Fruit fly (Drosophila melanogaster) whole organism, embryonic: ENCODE results near the gene CG42449.

Source experiments
- Blimp-1 ChIP-seq: fragments of 200-800 bp; sonication (Bioruptor generic); optimal IDR thresholded peaks from 3 replicates; lab custom pipeline; 2018; ENCODE audit warnings: missing biosample characterization, missing genetic modification characterization, mild to moderate bottlenecking, moderate library complexity, missing genetic modification reagents
- BtbVII ChIP-seq: fragments of 200-800 bp; sonication (Bioruptor generic); optimal IDR thresholded peaks from 3 replicates; lab custom pipeline; 2017; ENCODE audit warnings: missing biosample characterization, mild to moderate bottlenecking, missing genetic modification characterization
- CG12155 ChIP-seq: fragments of 200-800 bp; sonication (Bioruptor generic); optimal IDR thresholded peaks from 3 replicates; lab custom pipeline; 2016; ENCODE audit warnings: missing biosample characterization, missing genetic modification characterization
- CG12236 ChIP-seq: fragments of 200-800 bp; sonication (Bioruptor generic); optimal IDR thresholded peaks from 2 replicates; lab custom pipeline; 2016; ENCODE audit warnings: missing biosample characterization, missing genetic modification characterization
- CG12744 ChIP-seq: fragments of 200-800 bp; sonication (Bioruptor generic); optimal IDR thresholded peaks from 2 replicates; lab custom pipeline; 2016; ENCODE audit warnings: missing biosample characterization, missing genetic modification characterization
- CG15479 ChIP-seq: fragments of 200-800 bp; sonication (Bioruptor generic); optimal IDR thresholded peaks from 3 replicates; lab custom pipeline; 2019; ENCODE audit warnings: missing biosample characterization, mild to moderate bottlenecking, missing genetic modification characterization, moderate library complexity
- CG3065 ChIP-seq: fragments of 200-800 bp; sonication (Bioruptor generic); optimal IDR thresholded peaks from 2 replicates; lab custom pipeline; 2016; ENCODE audit warnings: missing biosample characterization, missing genetic modification characterization
- CG31365 ChIP-seq: fragments of 200-800 bp; sonication (Bioruptor generic); optimal IDR thresholded peaks from 2 replicates; lab custom pipeline; 2018; ENCODE audit warnings: missing biosample characterization, mild to moderate bottlenecking, missing genetic modification characterization
- CG42726 ChIP-seq: fragments of 200-800 bp; sonication (Bioruptor generic); IDR thresholded peaks from 2 replicates; pipeline ENCODE4 v1.3.6; 2022; ENCODE audit warnings: missing biosample characterization, missing genetic modification characterization; ENCODE audit not compliant: partially characterized antibody
- CG4404 ChIP-seq: fragments of 200-800 bp; sonication (Bioruptor generic); IDR thresholded peaks from 2 replicates; pipeline ENCODE4 v1.3.6; 2022; ENCODE audit warnings: missing biosample characterization, missing genetic modification characterization
- CG4707 ChIP-seq: fragments of 200-800 bp; sonication (Bioruptor generic); optimal IDR thresholded peaks from 2 replicates; lab custom pipeline; 2018; ENCODE audit warnings: missing biosample characterization, mild to moderate bottlenecking, missing genetic modification characterization, moderate library complexity
- CG5245 ChIP-seq: fragments of 200-800 bp; sonication (Bioruptor generic); optimal IDR thresholded peaks from 3 replicates; lab custom pipeline; 2016; ENCODE audit warnings: missing biosample characterization, missing genetic modification characterization
- CG6654 ChIP-seq: fragments of 200-800 bp; sonication (Bioruptor generic); optimal IDR thresholded peaks from 2 replicates; lab custom pipeline; 2017; ENCODE audit warnings: missing biosample characterization, mild to moderate bottlenecking, missing genetic modification characterization
- CG6854 ChIP-seq: fragments of 200-800 bp; sonication (Bioruptor generic); optimal IDR thresholded peaks from 3 replicates; lab custom pipeline; 2017; ENCODE audit warnings: missing biosample characterization, mild to moderate bottlenecking, missing genetic modification characterization
- CG9797 ChIP-seq: fragments of 200-800 bp; sonication (Bioruptor generic); optimal IDR thresholded peaks from 3 replicates; lab custom pipeline; 2018; ENCODE audit warnings: missing biosample characterization, mild to moderate bottlenecking, missing genetic modification characterization
- Dll ChIP-seq: fragments of 200-800 bp; sonication (Bioruptor generic); IDR thresholded peaks from 4 replicates; pipeline ENCODE4 v1.3.6; 2022; ENCODE audit warnings: missing biosample characterization, missing genetic modification characterization; ENCODE audit not compliant: partially characterized antibody
- Gsc ChIP-seq: fragments of 200-800 bp; sonication (Bioruptor generic); IDR thresholded peaks from 2 replicates; pipeline ENCODE4 v1.3.6; 2022; ENCODE audit warnings: missing biosample characterization, missing genetic modification characterization
- Hand ChIP-seq: fragments of 200-800 bp; sonication (Bioruptor generic); optimal IDR thresholded peaks from 2 replicates; lab custom pipeline; 2017; ENCODE audit warnings: mild to moderate bottlenecking, missing biosample characterization, missing genetic modification reagents, missing genetic modification characterization
- Hey ChIP-seq: fragments of 200-800 bp; sonication (Bioruptor generic); optimal IDR thresholded peaks from 3 replicates; lab custom pipeline; 2018; ENCODE audit warnings: missing biosample characterization, mild to moderate bottlenecking, missing genetic modification characterization
- Lpt ChIP-seq: fragments of >200 bp; optimal IDR thresholded peaks from 2 replicates; lab custom pipeline; 2018; ENCODE audit warnings: missing biosample characterization, missing genetic modification characterization
- Rfx ChIP-seq: fragments of 200-800 bp; sonication (Bioruptor generic); IDR thresholded peaks from 2 replicates; pipeline ENCODE4 v1.3.6; 2022; ENCODE audit warnings: missing biosample characterization, missing genetic modification characterization
- ap ChIP-seq: fragments of 200-800 bp; sonication (Bioruptor generic); IDR thresholded peaks from 2 replicates; pipeline ENCODE4 v1.3.6; 2022; ENCODE audit warnings: missing biosample characterization, missing genetic modification characterization
- ara ChIP-seq: fragments of 200-800 bp; sonication (Bioruptor generic); IDR thresholded peaks from 2 replicates; pipeline ENCODE4 v1.3.6; 2022; ENCODE audit warnings: missing biosample characterization, missing genetic modification characterization
- br ChIP-seq: fragments of >200 bp; optimal IDR thresholded peaks from 2 replicates; lab custom pipeline; 2017
- caup ChIP-seq: fragments of 200-800 bp; sonication (Bioruptor generic); optimal IDR thresholded peaks from 3 replicates; lab custom pipeline; 2017; ENCODE audit warnings: missing biosample characterization, mild to moderate bottlenecking, missing genetic modification characterization, moderate library complexity; ENCODE audit not compliant: severe bottlenecking
- chinmo ChIP-seq: fragments of 200-800 bp; sonication (Bioruptor generic); IDR thresholded peaks from 4 replicates; pipeline ENCODE4 v1.3.6; 2022; ENCODE audit warnings: missing biosample characterization, missing genetic modification characterization; ENCODE audit not compliant: partially characterized antibody
- crol ChIP-seq: fragments of 200-800 bp; sonication (Bioruptor generic); IDR thresholded peaks from 2 replicates; pipeline ENCODE4 v1.3.6; 2022; ENCODE audit warnings: missing biosample characterization, missing genetic modification characterization
- dan ChIP-seq: fragments of 200-800 bp; sonication (Bioruptor generic); IDR thresholded peaks from 2 replicates; pipeline ENCODE4 v1.3.6; 2022; ENCODE audit warnings: missing biosample characterization, missing genetic modification characterization
- dmrt99B ChIP-seq: fragments of 200-800 bp; sonication (Bioruptor generic); optimal IDR thresholded peaks from 2 replicates; lab custom pipeline; 2018; ENCODE audit warnings: missing biosample characterization, mild to moderate bottlenecking, missing genetic modification characterization, moderate library complexity
- en ChIP-seq: fragments of 200-800 bp; sonication (Bioruptor generic); optimal IDR thresholded peaks from 2 replicates; lab custom pipeline; 2016; ENCODE audit warnings: missing biosample characterization, missing genetic modification characterization
- esg ChIP-seq: fragments of 200-800 bp; sonication (Bioruptor generic); conservative IDR thresholded peaks from 2 replicates; pipeline ENCODE4 v1.3.6; 2022; ENCODE audit warnings: missing biosample characterization, missing genetic modification characterization
- gcm ChIP-seq: fragments of 200-800 bp; sonication (Bioruptor generic); optimal IDR thresholded peaks from 2 replicates; lab custom pipeline; 2019; ENCODE audit warnings: missing biosample characterization, mild to moderate bottlenecking, missing genetic modification characterization, moderate library complexity
- gsb ChIP-seq: fragments of 200-800 bp; sonication (Bioruptor generic); IDR thresholded peaks from 2 replicates; pipeline ENCODE4 v1.3.6; 2022; ENCODE audit warnings: missing biosample characterization, missing genetic modification characterization
- lab ChIP-seq: fragments of 200-800 bp; sonication (Bioruptor generic); optimal IDR thresholded peaks from 3 replicates; lab custom pipeline; 2017; ENCODE audit warnings: missing biosample characterization, missing genetic modification characterization, mild to moderate bottlenecking, moderate library complexity, missing genetic modification reagents
- nerfin-2 ChIP-seq: fragments of 200-800 bp; sonication (Bioruptor generic); IDR thresholded peaks from 2 replicates; pipeline ENCODE4 v1.3.6; 2022; ENCODE audit warnings: missing biosample characterization, missing genetic modification characterization; ENCODE audit not compliant: partially characterized antibody
- nom ChIP-seq: fragments of 200-800 bp; sonication (Bioruptor generic); optimal IDR thresholded peaks from 2 replicates; lab custom pipeline; 2017; ENCODE audit warnings: missing biosample characterization, missing genetic modification characterization, mild to moderate bottlenecking, moderate library complexity, missing genetic modification reagents
- peb ChIP-seq: fragments of 200-800 bp; sonication (Bioruptor generic); IDR thresholded peaks from 2 replicates; pipeline ENCODE4 v1.3.6; 2022; ENCODE audit warnings: missing biosample characterization, missing genetic modification characterization
- ro ChIP-seq: fragments of 200-800 bp; sonication (Bioruptor generic); IDR thresholded peaks from 2 replicates; pipeline ENCODE4 v1.3.6; 2022; ENCODE audit warnings: missing biosample characterization, missing genetic modification characterization
- sens ChIP-seq: fragments of 200-800 bp; sonication (Bioruptor generic); peaks from one replicate; lab custom pipeline; 2016; ENCODE audit warnings: missing biosample characterization, missing genetic modification characterization
- slbo ChIP-seq: fragments of 200-800 bp; sonication (Bioruptor generic); IDR thresholded peaks from 2 replicates; pipeline ENCODE4 v1.3.6; 2022; ENCODE audit warnings: missing biosample characterization, missing genetic modification characterization
- so ChIP-seq: fragments of 200-800 bp; sonication (Bioruptor generic); IDR thresholded peaks from 3 replicates; pipeline ENCODE4 v1.3.6; 2022; ENCODE audit warnings: missing biosample characterization, missing genetic modification characterization
- stwl ChIP-seq: fragments of 200-800 bp; sonication (Bioruptor generic); optimal IDR thresholded peaks from 3 replicates; lab custom pipeline; 2018; ENCODE audit warnings: missing biosample characterization, mild to moderate bottlenecking, missing genetic modification characterization, moderate library complexity
- sug ChIP-seq: fragments of 200-800 bp; optimal IDR thresholded peaks from 2 replicates; lab custom pipeline; 2019; ENCODE audit warnings: missing biosample characterization, mild to moderate bottlenecking, missing genetic modification characterization, moderate library complexity
- tin ChIP-seq: fragments of 200-800 bp; sonication (Bioruptor generic); optimal IDR thresholded peaks from 3 replicates; lab custom pipeline; 2016; ENCODE audit warnings: missing biosample characterization, missing genetic modification characterization
- trem ChIP-seq: fragments of 200-800 bp; optimal IDR thresholded peaks from 3 replicates; lab custom pipeline; 2019; ENCODE audit warnings: missing biosample characterization, mild to moderate bottlenecking, missing genetic modification characterization, moderate library complexity
- twi ChIP-seq: fragments of 200-800 bp; optimal IDR thresholded peaks from 2 replicates; lab custom pipeline; 2019; ENCODE audit warnings: missing biosample characterization, mild to moderate bottlenecking, missing genetic modification characterization, moderate library complexity
- yki ChIP-seq: fragments of >200 bp; optimal IDR thresholded peaks from 3 replicates; lab custom pipeline; 2018
- z ChIP-seq: fragments of 200-800 bp; sonication (Bioruptor generic); IDR thresholded peaks from 3 replicates; pipeline ENCODE4 v1.3.6; 2022; ENCODE audit warnings: missing biosample characterization, missing genetic modification characterization
- zen ChIP-seq: fragments of 200-800 bp; sonication (Bioruptor generic); optimal IDR thresholded peaks from 3 replicates; lab custom pipeline; 2018; ENCODE audit warnings: missing biosample characterization, mild to moderate bottlenecking, missing genetic modification characterization, moderate library complexity

The CG42449 gene

dm6 chrX:5718476-5719012, 35.5 kb downstream of the CG42449 start (continued):
- TF ChIP-seq CG42726, result no peak
- no peak for TF ChIP-seq Lpt (GFP tag; lab: Kevin White, UChicago)
- no peak for TF ChIP-seq trem (tag; lab: Kevin White, UChicago)
- TF ChIP-seq CG15479 (GFP tag; lab: Kevin White, UChicago), result no peak
- TF ChIP-seq CG5245 (GFP tag; lab: Kevin White, UChicago), result peak; percentile 8
- TF ChIP-seq esg, result peak; percentile 37; the same call in 1 of the 2 replicates
- TF ChIP-seq dan, result no peak

- TF ChIP-seq Hand (GFP tag; lab: Kevin White, UChicago) (no peak), gcm (GFP tag; lab: Kevin White, UChicago) (no peak), z (GFP tag; lab: Robert Waterston, UW) (no peak), CG3065 (GFP tag; lab: Kevin White, UChicago) (no peak), CG4404 (GFP tag; lab: Robert Waterston, UW) (no peak), br (no peak), gsb (no peak), so (GFP tag; lab: Robert Waterston, UW) (no peak), tin (no peak), Dll (GFP tag; lab: Robert Waterston, UW) (no peak), nerfin-2 (GFP tag; lab: Robert Waterston, UW) (no peak), CG4707 (GFP tag; lab: Kevin White, UChicago) (no peak), CG12744 (GFP tag; lab: Kevin White, UChicago) (no peak), CG31365 (tag; lab: Kevin White, UChicago) (no peak), CG6654 (GFP tag; lab: Kevin White, UChicago) (no peak), yki (lab: Kevin White, UChicago) (no peak), caup (GFP tag; lab: Kevin White, UChicago) (no peak), Rfx (GFP tag; lab: Robert Waterston, UW) (no peak), slbo (GFP tag; lab: Robert Waterston, UW) (no peak), sens (GFP tag; lab: Kevin White, UChicago) (no peak)
- TF ChIP-seq, all 482 proteins: peak for 0
These were observed 40.5 kb downstream of the CG42449 start for dm6 chrX:5723577-5723976.

DNA sequence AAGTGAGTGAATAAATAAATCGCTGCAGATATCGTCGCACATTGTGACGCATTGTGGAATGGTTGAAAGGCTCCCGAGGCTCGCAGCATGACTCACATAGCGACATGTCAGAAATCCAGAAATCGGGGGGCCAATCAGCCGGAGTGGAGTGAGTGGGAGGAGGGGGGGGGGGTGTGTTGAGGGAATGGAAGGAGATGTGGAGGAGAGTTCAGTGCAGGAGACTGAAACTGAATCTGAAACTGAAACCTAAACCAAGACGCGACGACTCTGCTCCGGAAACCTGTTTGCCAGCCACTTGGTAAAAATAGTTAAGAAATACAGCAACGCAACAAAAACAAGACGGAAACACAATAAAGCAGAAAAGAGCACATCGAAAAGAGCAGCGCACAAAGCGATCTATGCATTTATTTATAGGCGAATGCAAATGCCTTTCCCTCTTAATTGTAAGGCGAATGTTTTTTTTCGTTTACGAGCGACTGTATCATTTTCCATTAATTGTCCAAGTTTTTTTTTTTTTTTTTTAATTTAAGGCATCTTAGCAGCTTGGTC, 41.2 kb downstream of the CG42449 start:
- no peak for TF ChIP-seq ro (GFP tag; lab: Robert Waterston, UW)
- TF ChIP-seq CG12236 (GFP tag; lab: Kevin White, UChicago), result no peak
- no peak for TF ChIP-seq esg
- no peak for TF ChIP-seq CG42726
- TF ChIP-seq dmrt99B (tag; lab: Kevin White, UChicago), result no peak
- TF ChIP-seq Gsc (GFP tag; lab: Robert Waterston, UW), result no peak
- TF ChIP-seq z (GFP tag; lab: Robert Waterston, UW), result no peak
- 0 out of 4 replicates have a peak, but pooled peaks have one; percentile 18 for TF ChIP-seq chinmo (GFP tag; lab: Robert Waterston, UW)
- no peak for TF ChIP-seq CG12155
- TF ChIP-seq sug, result no peak
- TF ChIP-seq nom (GFP tag; lab: Kevin White, UChicago), result peak; percentile 66
- TF ChIP-seq peb (GFP tag; lab: Robert Waterston, UW), result no peak
- peak; percentile 2 for TF ChIP-seq Blimp-1 (GFP tag; lab: Kevin White, UChicago)
- TF ChIP-seq en (GFP tag; lab: Kevin White, UChicago), result no peak
- TF ChIP-seq crol (GFP tag; lab: Robert Waterston, UW), result peak; percentile 67
- no peak for TF ChIP-seq ap (GFP tag; lab: Robert Waterston, UW)
- TF ChIP-seq BtbVII (GFP tag; lab: Kevin White, UChicago), result no peak
- TF ChIP-seq twi, result no peak
- no peak for TF ChIP-seq CG9797 (GFP tag; lab: Kevin White, UChicago)
- TF ChIP-seq stwl (tag; lab: Kevin White, UChicago), result no peak
- no peak for TF ChIP-seq lab
- no peak for TF ChIP-seq Hey (tag; lab: Kevin White, UChicago)
- TF ChIP-seq zen (tag; lab: Kevin White, UChicago), result no peak
- no peak for TF ChIP-seq ara
- TF ChIP-seq CG6854 (GFP tag; lab: Kevin White, UChicago), result no peak
